Worm (Caenorhabditis elegans): Measurements from ENCODE around the gene F40C5.1.

The F40C5.1 gene

ce11 chrV:3551765-3552164 is 20.7 kb upstream of the F40C5.1 start, which contains the start of gene grl-28:
Gene grl-28 (minus strand): TSS chrV:3551865.
- TF ChIP-seq sma-3 (GFP tag; optimal IDR thresholded peaks at IDR 0.05) (no peak), ama-1 (optimal IDR thresholded peaks at IDR 0.05) (no peak), mab-5 (tag; optimal IDR thresholded peaks at IDR 0.05) (no peak)

- TF ChIP-seq dmd-4 (tag; optimal IDR thresholded peaks at IDR 0.05) = no peak
- TF ChIP-seq nhr-77 (tag; optimal IDR thresholded peaks at IDR 0.05) = no peak
- no peak for TF ChIP-seq snpc-4 (tag; optimal IDR thresholded peaks at IDR 0.05)
These were observed 19.6 kb upstream of the F40C5.1 start, which contains the start of gene T24A6.20 for ce11 chrV:3552740-3553469. Gene T24A6.20 (plus strand): TSS chrV:3553134.

ce11 chrV:3554869-3555268 is 17.6 kb upstream of the F40C5.1 start, which contains the start of gene grl-29:
Gene grl-29 (minus strand): TSS chrV:3555236.
- TF ChIP-seq snpc-4 (tag; optimal IDR thresholded peaks at IDR 0.05) = no peak
- TF ChIP-seq C34F6.9 (tag; optimal IDR thresholded peaks at IDR 0.05) = no peak
- no peak for TF ChIP-seq unc-62 (GFP tag; optimal IDR thresholded peaks at IDR 0.05)
- no peak for TF ChIP-seq ztf-11 (tag; optimal IDR thresholded peaks at IDR 0.05)
- no peak for TF ChIP-seq ztf-4 (tag; optimal IDR thresholded peaks at IDR 0.05)
- no peak for TF ChIP-seq nhr-25 (tag; optimal IDR thresholded peaks at IDR 0.05)
- TF ChIP-seq F13H6.1 (tag; optimal IDR thresholded peaks at IDR 0.05) = no peak
- no peak for TF ChIP-seq nhr-237 (tag; optimal IDR thresholded peaks at IDR 0.05)
- no peak for TF ChIP-seq R02D3.7 (tag; optimal IDR thresholded peaks at IDR 0.05)
- TF ChIP-seq alr-1 (tag; optimal IDR thresholded peaks at IDR 0.05) = no peak
- no peak for TF ChIP-seq ztf-1 (GFP tag; conservative IDR thresholded peaks at IDR 0.05)

- no peak for TF ChIP-seq unc-55 (GFP tag; optimal IDR thresholded peaks at IDR 0.05)
- no peak for TF ChIP-seq dmd-4 (tag; optimal IDR thresholded peaks at IDR 0.05)
- no peak for TF ChIP-seq nhr-12 (tag; optimal IDR thresholded peaks at IDR 0.05)
- TF ChIP-seq ama-1 (optimal IDR thresholded peaks at IDR 0.05) = no peak
- no peak for TF ChIP-seq ztf-4 (tag; optimal IDR thresholded peaks at IDR 0.05)
- no peak for TF ChIP-seq ZK546.5 (tag; optimal IDR thresholded peaks at IDR 0.05)
- TF ChIP-seq peb-1 (tag; optimal IDR thresholded peaks at IDR 0.05) = no peak
- TF ChIP-seq nhr-237 (tag; optimal IDR thresholded peaks at IDR 0.05) = no peak
- TF ChIP-seq mdl-1 (tag; optimal IDR thresholded peaks at IDR 0.05) = no peak
- no peak for TF ChIP-seq crh-2 (tag; optimal IDR thresholded peaks at IDR 0.05)
- no peak for TF ChIP-seq C34F6.9 (tag; optimal IDR thresholded peaks at IDR 0.05)
- TF ChIP-seq nhr-11 (tag; optimal IDR thresholded peaks at IDR 0.05) = no peak
- TF ChIP-seq elt-3 (tag; optimal IDR thresholded peaks at IDR 0.05) = no peak
- TF ChIP-seq aly-2 (tag; optimal IDR thresholded peaks at IDR 0.05) = no peak
- TF ChIP-seq R02D3.7 (tag; optimal IDR thresholded peaks at IDR 0.05) = no peak
- TF ChIP-seq sma-9 (GFP tag; optimal IDR thresholded peaks at IDR 0.05) = no peak
- no peak for TF ChIP-seq sma-9 (tag; optimal IDR thresholded peaks at IDR 0.05)
These were observed 16.5 kb upstream of the F40C5.1 start, which contains the start of gene grl-30 for ce11 chrV:3555986-3556385. Gene grl-30 (plus strand): TSS chrV:3556286.

- TF ChIP-seq egl-27 (tag; optimal IDR thresholded peaks at IDR 0.05) (no peak), elt-3 (tag; optimal IDR thresholded peaks at IDR 0.05) (no peak), ceh-82 (tag; optimal IDR thresholded peaks at IDR 0.05) (no peak), nhr-237 (tag; optimal IDR thresholded peaks at IDR 0.05) (no peak), zag-1 (tag; optimal IDR thresholded peaks at IDR 0.05) (no peak), ZK546.5 (tag; optimal IDR thresholded peaks at IDR 0.05) (no peak), mab-5 (tag; optimal IDR thresholded peaks at IDR 0.05) (no peak), Y55F3AM.14 (GFP tag; optimal IDR thresholded peaks at IDR 0.05) (no peak), snpc-4 (tag; optimal IDR thresholded peaks at IDR 0.05) (no peak), lin-39 (tag; optimal IDR thresholded peaks at IDR 0.05) (no peak), unc-55 (GFP tag; optimal IDR thresholded peaks at IDR 0.05) (no peak), sma-9 (GFP tag; optimal IDR thresholded peaks at IDR 0.05) (no peak), sma-9 (tag; optimal IDR thresholded peaks at IDR 0.05) (no peak), lin-11 (tag; optimal IDR thresholded peaks at IDR 0.05) (no peak)
These were observed 15.1 kb upstream of the F40C5.1 start, which contains the start of gene grl-31 for ce11 chrV:3557422-3557821. Gene grl-31 (minus strand): TSS chrV:3557778.

Measured in whole organism, L2 larva.